Worm (Caenorhabditis elegans): ENCODE data around the gene gln-3.

ce11 chrIV:16203373-16203772 lies 32.9 kb upstream of the gln-3 start:
- TF ChIP-seq nhr-12 (tag; optimal IDR thresholded peaks at IDR 0.05) = no peak
- TF ChIP-seq ztf-11 (tag; optimal IDR thresholded peaks at IDR 0.05) = no peak
- TF ChIP-seq aly-2 (tag; optimal IDR thresholded peaks at IDR 0.05) = no peak
- no peak for TF ChIP-seq egl-27 (tag; optimal IDR thresholded peaks at IDR 0.05)
- no peak for TF ChIP-seq nhr-21 (tag; optimal IDR thresholded peaks at IDR 0.05)
- TF ChIP-seq unc-62 (GFP tag; optimal IDR thresholded peaks at IDR 0.05) = no peak
- no peak for TF ChIP-seq ceh-82 (tag; optimal IDR thresholded peaks at IDR 0.05)
- TF ChIP-seq lin-39 (tag; optimal IDR thresholded peaks at IDR 0.05) = no peak
